Worm (Caenorhabditis elegans) whole organism, L3 larva: Measurements from ENCODE around the gene C45B11.2.

ENCODE experiments used
- ceh-82 ChIP-seq: fragments of 150-350 bp; optimal IDR thresholded peaks from 2 replicates; lab custom pipeline; 2014; ENCODE audit warnings: missing biosample characterization, missing genetic modification characterization
- jun-1 ChIP-seq: fragments of 150-350 bp; optimal IDR thresholded peaks from 2 replicates; lab custom pipeline; 2014; ENCODE audit warnings: missing biosample characterization, missing genetic modification reagents, missing genetic modification characterization
- mdl-1 ChIP-seq: fragments of 150-350 bp; optimal IDR thresholded peaks from 2 replicates; lab custom pipeline; 2014; ENCODE audit warnings: missing biosample characterization, missing genetic modification characterization
- nhr-12 ChIP-seq: fragments of 150-350 bp; optimal IDR thresholded peaks from 2 replicates; lab custom pipeline; 2014; ENCODE audit warnings: missing biosample characterization, missing genetic modification characterization
- nhr-23 ChIP-seq: fragments of 150-350 bp; optimal IDR thresholded peaks from 2 replicates; lab custom pipeline; 2014; ENCODE audit warnings: missing biosample characterization, missing genetic modification reagents, missing genetic modification characterization
- nhr-28 ChIP-seq: fragments of 150-350 bp; optimal IDR thresholded peaks from 2 replicates; lab custom pipeline; 2014; ENCODE audit warnings: missing biosample characterization, missing genetic modification characterization
- nhr-77 ChIP-seq: fragments of 150-350 bp; optimal IDR thresholded peaks from 2 replicates; lab custom pipeline; 2014; ENCODE audit warnings: missing biosample characterization, missing genetic modification characterization
- pha-4 ChIP-seq: fragments of 150-350 bp; optimal IDR thresholded peaks from 2 replicates; lab custom pipeline; 2014; ENCODE audit warnings: missing biosample characterization, missing genetic modification reagents, missing genetic modification characterization
- skn-1 ChIP-seq: fragments of 150-350 bp; optimal IDR thresholded peaks from 2 replicates; lab custom pipeline; 2014; ENCODE audit warnings: missing biosample characterization, missing genetic modification characterization
- ztf-11 ChIP-seq: fragments of 150-350 bp; optimal IDR thresholded peaks from 2 replicates; lab custom pipeline; 2014; ENCODE audit warnings: missing biosample characterization, missing genetic modification characterization

ce11 chrV:11013179-11013578 lies 29.3 kb upstream of the C45B11.2 start:
- TF ChIP-seq mdl-1 (no peak), ceh-82 (tag; lab: Kevin White, UChicago) (no peak), nhr-28 (tag; lab: Kevin White, UChicago) (no peak), nhr-12 (tag; lab: Kevin White, UChicago) (no peak), jun-1 (tag; lab: Kevin White, UChicago) (no peak), ztf-11 (tag; lab: Kevin White, UChicago) (no peak), pha-4 (no peak), skn-1 (tag; lab: Kevin White, UChicago) (no peak), nhr-77 (tag; lab: Kevin White, UChicago) (no peak), nhr-23 (tag; lab: Kevin White, UChicago) (no peak)
